Worm (Caenorhabditis elegans) whole organism, midembryonic: Measurements from ENCODE around the gene cct-3.

ENCODE experiments used
- T22C8.4 ChIP-seq: fragments of 200-800 bp; sonication (Bioruptor generic); IDR thresholded peaks from 2 replicates; pipeline ENCODE4 v1.3.6; 2022; ENCODE audit warnings: missing genetic modification characterization, missing compliant biosample characterization
- cog-1 ChIP-seq: sonication (generic microtip); optimal IDR thresholded peaks from 2 replicates; lab custom pipeline; 2016; ENCODE audit warnings: missing genetic modification characterization, missing compliant biosample characterization
- flt-1 ChIP-seq: fragments of 200-800 bp; sonication (Bioruptor generic); IDR thresholded peaks from 2 replicates; pipeline ENCODE4 v1.3.6; 2022; ENCODE audit warnings: missing genetic modification characterization, missing compliant biosample characterization
- klf-2 ChIP-seq: fragments of 200-800 bp; sonication (Bioruptor generic); conservative IDR thresholded peaks from 2 replicates; pipeline ENCODE4 v1.3.6; 2022; ENCODE audit warnings: missing genetic modification reagents, missing genetic modification characterization, missing compliant biosample characterization
- med-1 ChIP-seq: sonication (generic microtip); optimal IDR thresholded peaks from 2 replicates; lab custom pipeline; 2017; ENCODE audit warnings: missing genetic modification characterization, mild to moderate bottlenecking, missing compliant biosample characterization, antibody characterized with exemption, missing genetic modification reagents; ENCODE audit not compliant: insufficient read depth
- ref-1 ChIP-seq: fragments of 200-800 bp; sonication (Bioruptor generic); conservative IDR thresholded peaks from 2 replicates; pipeline ENCODE4 v1.3.6; 2022; ENCODE audit warnings: missing genetic modification reagents, missing genetic modification characterization, missing compliant biosample characterization
- tab-1 ChIP-seq: fragments of 200-800 bp; sonication (Bioruptor generic); IDR thresholded peaks from 2 replicates; pipeline ENCODE4 v1.3.6; 2022; ENCODE audit warnings: missing genetic modification characterization, missing compliant biosample characterization
- ztf-23 ChIP-seq: fragments of 200-800 bp; sonication (Bioruptor generic); IDR thresholded peaks from 2 replicates; pipeline ENCODE4 v1.3.6; 2022; ENCODE audit warnings: missing genetic modification reagents, missing genetic modification characterization, missing compliant biosample characterization
- ztf-29 ChIP-seq: fragments of 200-800 bp; sonication (Bioruptor generic); IDR thresholded peaks from 2 replicates; pipeline ENCODE4 v1.3.6; 2022; ENCODE audit warnings: missing genetic modification reagents, missing genetic modification characterization, missing compliant biosample characterization

Gene cct-3

ce11 chrII:2233240-2233639 lies at the start of gene cct-3:
Gene cct-3 (plus strand): TSS chrII:2233540.
- TF ChIP-seq T22C8.4 = no peak
- TF ChIP-seq ztf-23 = no peak
- TF ChIP-seq flt-1 (GFP tag; lab: Robert Waterston, UW) = no peak
- TF ChIP-seq tab-1 (GFP tag; lab: Robert Waterston, UW) = no peak
- TF ChIP-seq ref-1 (GFP tag; lab: Robert Waterston, UW) = no peak
- TF ChIP-seq med-1 (GFP tag; lab: Kevin White, UChicago) = no peak
- TF ChIP-seq ztf-29 (GFP tag; lab: Robert Waterston, UW) = no peak
- no peak for TF ChIP-seq klf-2 (GFP tag; lab: Robert Waterston, UW)
- no peak for TF ChIP-seq cog-1 (tag; lab: Kevin White, UChicago)

ce11 chrII:2186329-2186728 lies 47.0 kb upstream of the cct-3 start, which contains the start of gene gba-2:
Gene gba-2 (minus strand): TSS chrII:2186434.
- TF ChIP-seq med-1 (GFP tag; lab: Kevin White, UChicago) (no peak), ztf-23 (no peak), tab-1 (GFP tag; lab: Robert Waterston, UW) (no peak), ztf-29 (GFP tag; lab: Robert Waterston, UW) (no peak), ref-1 (GFP tag; lab: Robert Waterston, UW) (no peak), flt-1 (GFP tag; lab: Robert Waterston, UW) (no peak), cog-1 (tag; lab: Kevin White, UChicago) (no peak), klf-2 (GFP tag; lab: Robert Waterston, UW) (no peak), T22C8.4 (no peak)

- TF ChIP-seq ztf-29 (GFP tag; lab: Robert Waterston, UW) = no peak
- no peak for TF ChIP-seq ref-1 (GFP tag; lab: Robert Waterston, UW)
- TF ChIP-seq cog-1 (tag; lab: Kevin White, UChicago) = no peak
- TF ChIP-seq med-1 (GFP tag; lab: Kevin White, UChicago) = no peak
- no peak for TF ChIP-seq klf-2 (GFP tag; lab: Robert Waterston, UW)
- TF ChIP-seq ztf-23 = no peak
- no peak for TF ChIP-seq tab-1 (GFP tag; lab: Robert Waterston, UW)
- no peak for TF ChIP-seq flt-1 (GFP tag; lab: Robert Waterston, UW)
- TF ChIP-seq T22C8.4 = no peak
Observed at ce11 chrII:2186730-2187129, 46.6 kb upstream of the cct-3 start.

DNA sequence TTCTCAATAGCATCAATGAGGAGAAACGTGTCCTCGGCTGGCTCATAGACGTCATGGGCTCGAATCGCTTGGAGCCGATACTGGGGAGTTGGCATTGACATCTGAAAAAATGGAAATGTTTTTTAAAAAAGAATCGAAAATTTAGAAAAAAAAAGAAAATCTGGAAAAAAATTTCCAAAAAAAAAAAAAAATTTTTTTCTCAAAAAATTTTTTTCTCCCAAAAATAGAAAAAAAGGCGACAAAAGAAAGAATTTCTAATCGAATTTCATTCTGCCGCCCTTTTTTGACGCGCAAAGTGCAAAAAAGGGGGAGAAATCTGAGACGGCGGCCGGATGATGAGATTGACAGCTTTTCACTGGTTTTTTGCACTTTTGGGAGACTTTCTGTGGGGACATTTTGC lies 44.0 kb upstream of the cct-3 start, which contains the start of gene mtq-2:
mtq-2 (minus strand) TSS at position 101 of the 400 bp plus-strand sequence.
- TF ChIP-seq tab-1 (GFP tag; lab: Robert Waterston, UW) (no peak), med-1 (GFP tag; lab: Kevin White, UChicago) (no peak), ref-1 (GFP tag; lab: Robert Waterston, UW) (no peak), ztf-29 (GFP tag; lab: Robert Waterston, UW) (no peak), T22C8.4 (no peak), cog-1 (tag; lab: Kevin White, UChicago) (no peak), klf-2 (GFP tag; lab: Robert Waterston, UW) (no peak), ztf-23 (no peak), flt-1 (GFP tag; lab: Robert Waterston, UW) (no peak)

DNA sequence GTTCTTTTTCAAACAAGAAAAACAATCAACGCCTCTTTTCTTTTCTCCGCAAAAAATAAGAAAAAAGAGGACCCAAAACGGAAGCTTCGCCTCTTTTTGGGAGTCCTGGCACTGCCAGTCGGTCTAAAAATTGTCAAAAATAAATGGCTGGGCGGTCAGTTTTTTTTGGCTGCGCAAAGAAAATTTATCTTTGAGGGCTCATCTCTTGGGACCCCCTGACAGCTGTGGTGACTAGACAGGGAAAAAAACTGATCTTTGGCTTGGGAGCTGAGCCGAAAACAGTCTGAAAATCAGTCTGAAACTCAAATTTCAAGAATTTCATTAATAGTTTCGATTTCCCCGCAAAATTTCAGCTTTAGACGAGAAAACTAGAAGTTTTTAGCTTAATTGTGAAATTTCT lies 42.8 kb upstream of the cct-3 start:
- TF ChIP-seq flt-1 (GFP tag; lab: Robert Waterston, UW) (no peak), cog-1 (tag; lab: Kevin White, UChicago) (no peak)

- TF ChIP-seq flt-1 (GFP tag; lab: Robert Waterston, UW) (no peak), ztf-23 (no peak), ref-1 (GFP tag; lab: Robert Waterston, UW) (no peak), med-1 (GFP tag; lab: Kevin White, UChicago) (no peak), ztf-29 (GFP tag; lab: Robert Waterston, UW) (no peak), T22C8.4 (no peak), tab-1 (GFP tag; lab: Robert Waterston, UW) (no peak), cog-1 (tag; lab: Kevin White, UChicago) (no peak), klf-2 (GFP tag; lab: Robert Waterston, UW) (no peak)
Observed at ce11 chrII:2191383-2191782, 42.0 kb upstream of the cct-3 start.

ce11 chrII:2192267-2192666 lies 41.1 kb upstream of the cct-3 start:
- TF ChIP-seq flt-1 (GFP tag; lab: Robert Waterston, UW) (no peak), ztf-29 (GFP tag; lab: Robert Waterston, UW) (no peak), tab-1 (GFP tag; lab: Robert Waterston, UW) (no peak), T22C8.4 (no peak), ref-1 (GFP tag; lab: Robert Waterston, UW) (no peak), med-1 (GFP tag; lab: Kevin White, UChicago) (no peak), cog-1 (tag; lab: Kevin White, UChicago) (no peak), ztf-23 (no peak), klf-2 (GFP tag; lab: Robert Waterston, UW) (no peak)

- TF ChIP-seq tab-1 (GFP tag; lab: Robert Waterston, UW) = no peak
- TF ChIP-seq klf-2 (GFP tag; lab: Robert Waterston, UW) = no peak
- no peak for TF ChIP-seq T22C8.4
- TF ChIP-seq cog-1 (tag; lab: Kevin White, UChicago) = peak; percentile 33
- TF ChIP-seq med-1 (GFP tag; lab: Kevin White, UChicago) = no peak
- TF ChIP-seq flt-1 (GFP tag; lab: Robert Waterston, UW) = no peak
- no peak for TF ChIP-seq ztf-29 (GFP tag; lab: Robert Waterston, UW)
Observed at ce11 chrII:2195541-2195940, 37.8 kb upstream of the cct-3 start.

ce11 chrII:2196742-2197141 lies 36.6 kb upstream of the cct-3 start:
- TF ChIP-seq T22C8.4 (no peak), klf-2 (GFP tag; lab: Robert Waterston, UW) (no peak), flt-1 (GFP tag; lab: Robert Waterston, UW) (no peak), cog-1 (tag; lab: Kevin White, UChicago) (no peak), ref-1 (GFP tag; lab: Robert Waterston, UW) (no peak), ztf-29 (GFP tag; lab: Robert Waterston, UW) (no peak), ztf-23 (no peak), tab-1 (GFP tag; lab: Robert Waterston, UW) (no peak), med-1 (GFP tag; lab: Kevin White, UChicago) (no peak)
